Worm (Caenorhabditis elegans) whole organism, young adult: ENCODE data around the gene K11D12.13.
"Not testable (repeated sequence)": the region's sequence is repeated elsewhere in the genome, so short reads cannot be mapped to it uniquely, and the experiment has no call there.

ENCODE experiments used
- F49E8.2 ChIP-seq: sonication (generic microtip); optimal IDR thresholded peaks from 3 replicates; lab custom pipeline; 2017; ENCODE audit warnings: missing genetic modification characterization, mild to moderate bottlenecking, missing compliant biosample characterization, antibody characterized with exemption, moderate library complexity; ENCODE audit not compliant: insufficient read depth
- F57C9.4 ChIP-seq: sonication (generic microtip); optimal IDR thresholded peaks from 2 replicates; lab custom pipeline; 2017; ENCODE audit warnings: mild to moderate bottlenecking, missing genetic modification characterization, missing compliant biosample characterization
- cebp-2 ChIP-seq: fragments of 200-800 bp; sonication (Bioruptor generic); IDR thresholded peaks from 2 replicates; pipeline ENCODE4 v1.3.6; 2022; ENCODE audit warnings: missing genetic modification characterization, missing compliant biosample characterization
- efl-1 ChIP-seq: fragments of 150-350 bp; optimal IDR thresholded peaks from 2 replicates; lab custom pipeline; 2014; ENCODE audit warnings: missing biosample characterization, missing genetic modification reagents, missing genetic modification characterization
- hmg-1.2 ChIP-seq: fragments of 200-800 bp; sonication (Bioruptor generic); IDR thresholded peaks from 2 replicates; pipeline ENCODE4 v1.3.6; 2022; ENCODE audit warnings: missing genetic modification reagents, missing genetic modification characterization, missing compliant biosample characterization
- mel-28 ChIP-seq: sonication (generic microtip); optimal IDR thresholded peaks from 2 replicates; lab custom pipeline; 2016; ENCODE audit warnings: borderline replicate concordance, mild to moderate bottlenecking, missing genetic modification characterization, missing compliant biosample characterization
- nhr-90 ChIP-seq: sonication (generic microtip); optimal IDR thresholded peaks from 2 replicates; lab custom pipeline; 2016; ENCODE audit warnings: missing genotype, mild to moderate bottlenecking, missing genetic modification characterization, missing compliant biosample characterization
- repo-1 ChIP-seq: sonication (generic microtip); optimal IDR thresholded peaks from 2 replicates; lab custom pipeline; 2017; ENCODE audit warnings: mild to moderate bottlenecking, missing genetic modification characterization, missing compliant biosample characterization
- sea-2 ChIP-seq: fragments of 200-800 bp; sonication (Bioruptor generic); IDR thresholded peaks from 2 replicates; pipeline ENCODE4 v1.3.6; 2022; ENCODE audit warnings: missing genetic modification characterization, missing compliant biosample characterization
- snpc-1.3 ChIP-seq: sonication (generic microtip); optimal IDR thresholded peaks from 2 replicates; lab custom pipeline; 2017; ENCODE audit warnings: missing genetic modification characterization, mild to moderate bottlenecking, missing compliant biosample characterization, antibody characterized with exemption, moderate library complexity, missing genotype, missing genetic modification reagents; ENCODE audit not compliant: insufficient read depth
- snpc-4 ChIP-seq, 5 experiments: fragments of 150-350 bp in 1 of 5; sonication (generic microtip) in 4 of 5; optimal IDR thresholded peaks; 2 replicates each; lab custom pipeline; 2014 to 2018; ENCODE audit warnings: missing genetic modification characterization in 5 of 5, missing biosample characterization in 3 of 5, antibody characterized with exemption in 2 of 5, mild to moderate bottlenecking in 2 of 5, missing compliant biosample characterization in 2 of 5, missing genotype in 2 of 5, moderate library complexity in 2 of 5, missing genetic modification reagents in 1 of 5

- TF ChIP-seq repo-1; snpc-4 (GFP tag; optimal IDR thresholded peaks at IDR 0.05; lab: Kevin White, UChicago); snpc-4 (tag; optimal IDR thresholded peaks at IDR 0.05; lab: Kevin White, UChicago); nhr-90 (tag; lab: Kevin White, UChicago); snpc-1.3 (tag; lab: Kevin White, UChicago); F49E8.2 (tag; lab: Kevin White, UChicago); mel-28; F57C9.4 (tag; lab: Kevin White, UChicago); efl-1: not testable (repeated sequence)
- TF ChIP-seq sea-2 = peak; percentile 82; the same call in 1 of the 2 replicates
- TF ChIP-seq hmg-1.2 = peak; percentile 96
- 0 out of 2 replicates have a peak, but pooled peaks have one; percentile 66 for TF ChIP-seq cebp-2 (GFP tag; lab: Robert Waterston, UW)
Measured at ce11 chrV:5047230-5047629, 14.0 kb downstream of the K11D12.13 start.
